Worm (Caenorhabditis elegans): ENCODE results near the gene srj-45.

srj-45 gene

ce11 chrV:2818117-2818516 lies 18.3 kb downstream of the srj-45 start, which contains the start of gene srt-34:
srt-34 (minus strand) TSS chrV:2818217.
- TF ChIP-seq ekl-4 (GFP tag; IDR thresholded peaks at IDR 0.05) = no peak
- TF ChIP-seq egrh-3 (GFP tag; IDR thresholded peaks at IDR 0.05) = no peak
- TF ChIP-seq hmg-20 (GFP tag; IDR thresholded peaks at IDR 0.05) = no peak
- TF ChIP-seq F55B11.4 (tag; optimal IDR thresholded peaks at IDR 0.05; ENCODE audit: borderline replicate concordance, insufficient read depth) = no peak
- TF ChIP-seq hrde-1 (tag; optimal IDR thresholded peaks at IDR 0.05; ENCODE audit: borderline replicate concordance) = no peak
- TF ChIP-seq nfyb-1 (GFP tag; IDR thresholded peaks at IDR 0.05) = no peak
- no peak for TF ChIP-seq ceh-27 (GFP tag; optimal IDR thresholded peaks at IDR 0.05)
- TF ChIP-seq pbrm-1 (GFP tag; IDR thresholded peaks at IDR 0.05) = no peak

ce11 chrV:2815956-2816355 lies 20.4 kb downstream of the srj-45 start, which contains the start of gene F54E2.5:
F54E2.5 (minus strand) TSS chrV:2816056.
- TF ChIP-seq F23B12.7 (tag; optimal IDR thresholded peaks at IDR 0.05; ENCODE audit: insufficient read depth) = no peak
- TF ChIP-seq sdz-38 (tag; optimal IDR thresholded peaks at IDR 0.05) = no peak
- no peak for TF ChIP-seq zim-3 (tag; optimal IDR thresholded peaks at IDR 0.05)
- TF ChIP-seq nhr-80 (tag; optimal IDR thresholded peaks at IDR 0.05) = no peak
- no peak for TF ChIP-seq F37B4.10 (GFP tag; IDR thresholded peaks at IDR 0.05)
- TF ChIP-seq nhr-120 (GFP tag; IDR thresholded peaks at IDR 0.05) = no peak

ce11 chrV:2813856-2814255 lies 22.5 kb downstream of the srj-45 start, which contains the start of gene F54E2.9:
F54E2.9 (minus strand) TSS chrV:2813987.
- TF ChIP-seq Y79H2A.3 (GFP tag; conservative IDR thresholded peaks at IDR 0.05) (no peak), madf-6 (GFP tag; IDR thresholded peaks at IDR 0.05) (no peak), F22D6.2 (tag; optimal IDR thresholded peaks at IDR 0.05) (no peak), rcor-1 (GFP tag; IDR thresholded peaks at IDR 0.05) (no peak), B0261.1 (tag; optimal IDR thresholded peaks at IDR 0.05) (no peak), mxl-1 (tag; optimal IDR thresholded peaks at IDR 0.05) (no peak), dpl-1 (GFP tag; optimal IDR thresholded peaks at IDR 0.05) (no peak), ztf-28 (GFP tag; IDR thresholded peaks at IDR 0.05) (no peak), ztf-3 (GFP tag; optimal IDR thresholded peaks at IDR 0.05) (no peak), cebp-2 (GFP tag; IDR thresholded peaks at IDR 0.05) (no peak), Y67H2A.10 (GFP tag; conservative IDR thresholded peaks at IDR 0.05) (no peak), let-526 (GFP tag; IDR thresholded peaks at IDR 0.05) (no peak), unc-62 (GFP tag; optimal IDR thresholded peaks at IDR 0.05) (no peak)

- TF ChIP-seq ztf-22 (GFP tag; optimal IDR thresholded peaks at IDR 0.05) = no peak
- TF ChIP-seq Y56A3A.18 (GFP tag; IDR thresholded peaks at IDR 0.05) = no peak
- peak; percentile 82 for TF ChIP-seq nhr-80 (tag; optimal IDR thresholded peaks at IDR 0.05)
- peak; percentile 87 for TF ChIP-seq cebp-1 (GFP tag; IDR thresholded peaks at IDR 0.05)
- TF ChIP-seq cebp-1 (tag; optimal IDR thresholded peaks at IDR 0.05) = no peak
Measured at ce11 chrV:2810164-2810563, 26.2 kb downstream of the srj-45 start, which contains the start of gene F54E2.1. F54E2.1 (plus strand) TSS chrV:2810398.

- TF ChIP-seq egl-18 (GFP tag; IDR thresholded peaks at IDR 0.05) = no peak
- TF ChIP-seq ccch-3 (GFP tag; optimal IDR thresholded peaks at IDR 0.05) = no peak
- no peak for TF ChIP-seq xnd-1 (tag; optimal IDR thresholded peaks at IDR 0.05)
- TF ChIP-seq lin-35 (GFP tag; optimal IDR thresholded peaks at IDR 0.05) = no peak
- TF ChIP-seq egrh-3 (GFP tag; IDR thresholded peaks at IDR 0.05) = no peak
- TF ChIP-seq mes-4 (tag; optimal IDR thresholded peaks at IDR 0.05) = no peak
- no peak for TF ChIP-seq snpc-3.4 (tag; optimal IDR thresholded peaks at IDR 0.05)
- no peak for TF ChIP-seq cebp-2 (GFP tag; IDR thresholded peaks at IDR 0.05)
- no peak for TF ChIP-seq F37B4.10 (GFP tag; IDR thresholded peaks at IDR 0.05)
- TF ChIP-seq ZK185.1 (tag; optimal IDR thresholded peaks at IDR 0.05; ENCODE audit: poor library complexity, severe bottlenecking) = no peak
- no peak for TF ChIP-seq tlf-1 (GFP tag; optimal IDR thresholded peaks at IDR 0.05)
- TF ChIP-seq hmg-1.2 (GFP tag; IDR thresholded peaks at IDR 0.05) = no peak
- TF ChIP-seq ets-4 (GFP tag; optimal IDR thresholded peaks at IDR 0.05) = no peak
- no peak for TF ChIP-seq C06A6.2 (GFP tag; conservative IDR thresholded peaks at IDR 0.05)
- TF ChIP-seq ztf-3 (GFP tag; optimal IDR thresholded peaks at IDR 0.05) = no peak
Measured at ce11 chrV:2809443-2809842, 27.0 kb downstream of the srj-45 start.

Data from whole organism, young adult.